Worm (Caenorhabditis elegans) whole organism, young adult: ENCODE measurements around the gene M05D6.9.
A peak's percentile ranks its signal among the peaks of the same experiment; 100 is the strongest.

ENCODE experiments used
- F22D6.2 ChIP-seq: sonication (generic microtip); optimal IDR thresholded peaks from 2 replicates; lab custom pipeline; 2016; ENCODE audit warnings: mild to moderate bottlenecking, missing genetic modification characterization, missing compliant biosample characterization
- F57C9.4 ChIP-seq: sonication (generic microtip); optimal IDR thresholded peaks from 2 replicates; lab custom pipeline; 2017; ENCODE audit warnings: mild to moderate bottlenecking, missing genetic modification characterization, missing compliant biosample characterization
- ama-1 ChIP-seq, 3 experiments: fragments of 150-350 bp in 1 of 3; sonication (generic microtip) in 2 of 3; optimal IDR thresholded peaks; 2 replicates each; lab custom pipeline; 2014 to 2018; ENCODE audit warnings: missing biosample characterization in 2 of 3, missing genetic modification characterization in 2 of 3, missing genetic modification reagents in 2 of 3
- athp-1 ChIP-seq: sonication (generic microtip); optimal IDR thresholded peaks from 2 replicates; lab custom pipeline; 2017; ENCODE audit warnings: mild to moderate bottlenecking, missing genetic modification characterization, missing compliant biosample characterization
- fkh-3 ChIP-seq: sonication (generic microtip); optimal IDR thresholded peaks from 2 replicates; lab custom pipeline; 2016; ENCODE audit warnings: mild to moderate bottlenecking, missing genetic modification characterization, missing compliant biosample characterization
- hsf-1 ChIP-seq: fragments of 200-800 bp; sonication (Bioruptor generic); IDR thresholded peaks from 2 replicates; pipeline ENCODE4 v1.3.6; 2022; ENCODE audit warnings: missing genetic modification reagents, missing genetic modification characterization, missing compliant biosample characterization
- lin-40 ChIP-seq: sonication (generic microtip); optimal IDR thresholded peaks from 2 replicates; lab custom pipeline; 2016; ENCODE audit warnings: missing genetic modification characterization, mild to moderate bottlenecking, missing compliant biosample characterization, missing genotype, missing genetic modification reagents
- mes-4 ChIP-seq: sonication (generic microtip); optimal IDR thresholded peaks from 2 replicates; lab custom pipeline; 2016; ENCODE audit warnings: missing genotype, missing genetic modification characterization, missing compliant biosample characterization
- nhr-90 ChIP-seq: sonication (generic microtip); optimal IDR thresholded peaks from 2 replicates; lab custom pipeline; 2016; ENCODE audit warnings: missing genotype, mild to moderate bottlenecking, missing genetic modification characterization, missing compliant biosample characterization
- rpc-1 ChIP-seq, 2 experiments: fragments of 150-350 bp in 1 of 2; sonication (generic microtip) in 1 of 2; optimal IDR thresholded peaks; 2 replicates each; lab custom pipeline; 2014 to 2018; ENCODE audit warnings: missing biosample characterization in 1 of 2, missing genetic modification characterization in 1 of 2, missing genetic modification reagents in 1 of 2, missing genotype in 1 of 2
- snpc-3.4 ChIP-seq: sonication (generic microtip); optimal IDR thresholded peaks from 2 replicates; lab custom pipeline; 2017; ENCODE audit warnings: missing genetic modification characterization, mild to moderate bottlenecking, missing compliant biosample characterization, antibody characterized with exemption, moderate library complexity, missing genotype, missing genetic modification reagents
- snpc-4 ChIP-seq, 5 experiments: fragments of 150-350 bp in 1 of 5; sonication (generic microtip) in 4 of 5; optimal IDR thresholded peaks; 2 replicates each; lab custom pipeline; 2014 to 2018; ENCODE audit warnings: missing genetic modification characterization in 5 of 5, missing biosample characterization in 3 of 5, antibody characterized with exemption in 2 of 5, mild to moderate bottlenecking in 2 of 5, missing compliant biosample characterization in 2 of 5, missing genotype in 2 of 5, moderate library complexity in 2 of 5, missing genetic modification reagents in 1 of 5
- unc-62 ChIP-seq: fragments of 150-350 bp; optimal IDR thresholded peaks from 2 replicates; lab custom pipeline; 2014; ENCODE audit warnings: missing biosample characterization, missing genetic modification reagents, missing genetic modification characterization

DNA sequence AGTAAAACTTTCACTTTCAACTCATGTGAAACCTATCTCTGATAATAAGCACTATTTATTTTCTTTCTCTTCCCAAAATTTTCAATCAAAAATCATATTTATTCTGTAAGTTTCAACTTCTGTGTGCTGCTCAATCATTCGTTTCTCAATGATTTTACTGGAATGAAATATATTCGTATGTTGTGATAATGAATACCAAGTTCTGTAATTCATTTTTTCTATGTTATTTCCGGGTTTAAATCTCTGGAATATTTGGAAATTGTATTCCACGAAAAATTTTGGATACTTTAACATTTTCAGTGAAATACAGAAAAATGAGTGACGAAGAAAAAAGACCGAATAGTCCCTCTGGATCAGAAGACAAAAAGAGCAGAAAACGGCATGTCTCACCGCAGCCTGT lies 26.3 kb upstream of the M05D6.9 start, which contains the start of gene M05D6.2:
- TF ChIP-seq hsf-1 (GFP tag; lab: Robert Waterston, UW) (0 out of 2 replicates have a peak, but pooled peaks have one; percentile 50), nhr-90 (tag; lab: Kevin White, UChicago) (no peak), ama-1 (optimal IDR thresholded peaks at IDR 0.05; lab: Kevin White, UChicago) (no peak), ama-1 (GFP tag; optimal IDR thresholded peaks at IDR 0.05; lab: Kevin White, UChicago) (no peak), F57C9.4 (tag; lab: Kevin White, UChicago) (no peak), rpc-1 (optimal IDR thresholded peaks at IDR 0.05; lab: Kevin White, UChicago) (no peak), rpc-1 (tag; optimal IDR thresholded peaks at IDR 0.05; lab: Kevin White, UChicago) (no peak), snpc-4 (GFP tag; optimal IDR thresholded peaks at IDR 0.05; lab: Kevin White, UChicago) (no peak), snpc-4 (tag; optimal IDR thresholded peaks at IDR 0.05; lab: Kevin White, UChicago) (no peak), mes-4 (no peak), athp-1 (tag; lab: Kevin White, UChicago) (no peak), lin-40 (tag; lab: Kevin White, UChicago) (no peak), snpc-3.4 (tag; lab: Kevin White, UChicago) (no peak), F22D6.2 (tag; lab: Kevin White, UChicago) (no peak), unc-62 (GFP tag; lab: Kevin White, UChicago) (no peak), fkh-3 (no peak)
